Fruit fly (Drosophila melanogaster): Measurements from ENCODE around the gene Hez.

Gene Hez

DNA sequence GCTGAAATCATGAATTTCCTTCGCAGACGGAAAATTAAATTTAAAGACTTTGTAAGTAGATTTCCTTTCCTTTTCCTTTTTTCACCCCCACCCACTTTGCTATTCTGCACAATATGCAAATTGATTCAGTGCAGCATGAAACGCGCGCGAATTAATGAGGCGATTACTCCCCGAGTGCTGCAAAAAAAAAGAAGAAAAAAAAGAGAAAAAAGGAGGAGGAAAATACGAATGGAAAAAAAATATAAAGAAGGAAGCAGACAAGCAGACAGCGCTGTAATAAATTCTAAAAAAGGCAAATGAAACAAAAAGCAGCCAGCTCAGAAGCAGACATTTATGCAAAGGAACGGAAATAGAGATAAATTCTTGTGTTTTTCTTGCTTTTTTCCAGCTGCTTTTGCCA lies 45.8 kb downstream of the Hez start (continued):
- no peak for TF ChIP-seq Eip78C (GFP tag)
- TF ChIP-seq dsx (GFP tag; optimal IDR thresholded peaks at IDR 0.05; ENCODE audit: poor library complexity, severe bottlenecking) = peak; percentile 66
- TF ChIP-seq Smox (GFP tag; optimal IDR thresholded peaks at IDR 0.05) = no peak
- TF ChIP-seq fd85E (GFP tag; optimal IDR thresholded peaks at IDR 0.05) = no peak
- no peak for TF ChIP-seq Sox15 (GFP tag; optimal IDR thresholded peaks at IDR 0.05)
- no peak for TF ChIP-seq CG6854 (GFP tag; optimal IDR thresholded peaks at IDR 0.05)
- no peak for TF ChIP-seq Hr4 (GFP tag; optimal IDR thresholded peaks at IDR 0.05)

DNA sequence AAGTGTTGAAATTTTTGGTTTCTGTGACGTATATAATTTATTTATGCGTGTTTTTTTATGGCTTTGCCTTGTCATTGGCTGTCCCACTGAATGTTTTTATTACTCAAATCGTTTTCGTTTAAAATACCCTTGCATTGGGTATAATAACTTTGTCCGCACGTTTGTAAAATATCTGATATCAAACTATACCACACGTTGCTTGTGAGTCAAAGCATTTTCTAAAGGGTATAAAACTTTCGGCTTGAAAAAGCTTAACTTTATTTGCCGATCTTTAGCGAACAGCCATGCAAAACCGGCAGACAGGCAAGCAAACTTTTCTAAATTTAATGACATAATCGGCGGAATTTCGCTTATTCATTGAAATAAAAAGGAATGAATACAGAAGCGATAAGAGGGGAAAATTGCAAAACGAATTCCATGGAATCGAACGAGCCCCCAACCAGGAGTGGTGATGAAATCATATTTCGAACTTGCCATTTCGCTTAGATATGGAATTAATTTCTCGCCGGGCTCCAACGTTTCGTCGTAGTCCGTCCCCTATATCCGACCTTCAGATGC lies 47.0 kb downstream of the Hez start:
- TF ChIP-seq dsx (GFP tag; optimal IDR thresholded peaks at IDR 0.05; ENCODE audit: poor library complexity, severe bottlenecking) (no peak), OdsH (GFP tag; optimal IDR thresholded peaks at IDR 0.05) (peak; percentile 2), esn (GFP tag; optimal IDR thresholded peaks at IDR 0.05) (peak; percentile 58), Sox102F (GFP tag; optimal IDR thresholded peaks at IDR 0.05) (no peak), Hr39 (GFP tag; optimal IDR thresholded peaks at IDR 0.05) (peak; percentile 66), salr (GFP tag; optimal IDR thresholded peaks at IDR 0.05) (no peak), Hr4 (GFP tag; optimal IDR thresholded peaks at IDR 0.05) (peak; percentile 35), cyc (GFP tag; optimal IDR thresholded peaks at IDR 0.05) (peak; percentile 62), svp (GFP tag) (peak; percentile 47), Eip78C (GFP tag) (peak; percentile 69), acj6 (GFP tag; optimal IDR thresholded peaks at IDR 0.05) (no peak), Hr38 (GFP tag; optimal IDR thresholded peaks at IDR 0.05) (no peak), topi (GFP tag; optimal IDR thresholded peaks at IDR 0.05) (peak; percentile 41), Blimp-1 (GFP tag; optimal IDR thresholded peaks at IDR 0.05) (peak; percentile 12), CG15336 (GFP tag; IDR thresholded peaks at IDR 0.05) (0 out of 2 replicates have a peak, but pooled peaks have one; percentile 12), eg (GFP tag; IDR thresholded peaks at IDR 0.05) (0 out of 3 replicates have a peak, but pooled peaks have one; percentile 30), Ets21C (GFP tag; optimal IDR thresholded peaks at IDR 0.05) (peak; percentile 22), vri (GFP tag; optimal IDR thresholded peaks at IDR 0.05) (peak; percentile 86), CG8632 (GFP tag; optimal IDR thresholded peaks at IDR 0.05) (no peak), CG31627 (GFP tag; optimal IDR thresholded peaks at IDR 0.05) (peak; percentile 48), lz (GFP tag; optimal IDR thresholded peaks at IDR 0.05) (peak; percentile 48), CG3919 (GFP tag; optimal IDR thresholded peaks at IDR 0.05) (peak; percentile 4)

- TF ChIP-seq CG6792 (GFP tag; optimal IDR thresholded peaks at IDR 0.05) = no peak
- no peak for TF ChIP-seq Hr38 (GFP tag; optimal IDR thresholded peaks at IDR 0.05)
- TF ChIP-seq CG6854 (GFP tag; optimal IDR thresholded peaks at IDR 0.05) = no peak
- TF ChIP-seq Lpt (GFP tag; optimal IDR thresholded peaks at IDR 0.05) = no peak
- no peak for TF ChIP-seq CG32006 (GFP tag; optimal IDR thresholded peaks at IDR 0.05)
- TF ChIP-seq ss (GFP tag; optimal IDR thresholded peaks at IDR 0.05) = peak in 1 of 2 experiments; percentile 13
- peak; percentile 68 for TF ChIP-seq fkh (GFP tag; optimal IDR thresholded peaks at IDR 0.05)
- no peak for TF ChIP-seq vri (GFP tag; optimal IDR thresholded peaks at IDR 0.05)
- TF ChIP-seq Ets96B (tag; optimal IDR thresholded peaks at IDR 0.05) = peak; percentile 41
- peak; percentile 12 for TF ChIP-seq CG1621 (tag; optimal IDR thresholded peaks at IDR 0.05)
- no peak for TF ChIP-seq Eip93F (GFP tag; optimal IDR thresholded peaks at IDR 0.05)
- peak; percentile 25; the same call in 1 of the 3 replicates for TF ChIP-seq CG8119 (GFP tag; IDR thresholded peaks at IDR 0.05)
- TF ChIP-seq CG6163 (GFP tag; IDR thresholded peaks at IDR 0.05) = peak; percentile 59; the same call in 2 of the 3 replicates
- TF ChIP-seq fd85E (GFP tag; optimal IDR thresholded peaks at IDR 0.05) = no peak
- no peak for TF ChIP-seq spab (GFP tag; optimal IDR thresholded peaks at IDR 0.05)
- no peak for TF ChIP-seq fd59A (GFP tag; optimal IDR thresholded peaks at IDR 0.05)
- peak; percentile 28 for TF ChIP-seq Sox14 (GFP tag; optimal IDR thresholded peaks at IDR 0.05)
- TF ChIP-seq svp (GFP tag) = peak; percentile 73
- peak; percentile 22 for TF ChIP-seq CG3032 (tag; optimal IDR thresholded peaks at IDR 0.05)
- TF ChIP-seq CG15336 (GFP tag; IDR thresholded peaks at IDR 0.05) = no peak
- TF ChIP-seq CG3919 (GFP tag; optimal IDR thresholded peaks at IDR 0.05) = no peak
- TF ChIP-seq CG10631 (GFP tag; optimal IDR thresholded peaks at IDR 0.05) = no peak
- peak; percentile 28 for TF ChIP-seq dsx (GFP tag; optimal IDR thresholded peaks at IDR 0.05; ENCODE audit: poor library complexity, severe bottlenecking)
- TF ChIP-seq Blimp-1 (GFP tag; optimal IDR thresholded peaks at IDR 0.05) = no peak
- TF ChIP-seq CG6276 (GFP tag; optimal IDR thresholded peaks at IDR 0.05) = peak; percentile 18
- peak; percentile 62 for TF ChIP-seq CG16779 (tag; optimal IDR thresholded peaks at IDR 0.05)
- TF ChIP-seq CG11294 (GFP tag; IDR thresholded peaks at IDR 0.05) = no peak
- no peak for TF ChIP-seq Met (GFP tag; optimal IDR thresholded peaks at IDR 0.05)
- TF ChIP-seq OdsH (GFP tag; optimal IDR thresholded peaks at IDR 0.05) = no peak
- TF ChIP-seq Eip78C (GFP tag) = peak; percentile 17
- no peak for TF ChIP-seq CG31627 (GFP tag; optimal IDR thresholded peaks at IDR 0.05)
Measured at dm6 chr3L:9846577-9847342, 47.8 kb downstream of the Hez start.

Measured in whole organism, prepupa.